Worm (Caenorhabditis elegans) whole organism, young adult: ENCODE data around the gene lmtr-2.

Experiments used
- B0261.1 ChIP-seq: sonication (generic microtip); optimal IDR thresholded peaks from 2 replicates; lab custom pipeline; 2016; ENCODE audit warnings: mild to moderate bottlenecking, missing genetic modification characterization, moderate library complexity, missing compliant biosample characterization
- C06A6.2 ChIP-seq: fragments of 200-800 bp; sonication (Bioruptor generic); conservative IDR thresholded peaks from 2 replicates; pipeline ENCODE4 v1.3.6; 2022; ENCODE audit warnings: missing genetic modification characterization, missing compliant biosample characterization
- F22D6.2 ChIP-seq: sonication (generic microtip); optimal IDR thresholded peaks from 2 replicates; lab custom pipeline; 2016; ENCODE audit warnings: mild to moderate bottlenecking, missing genetic modification characterization, missing compliant biosample characterization
- F33H1.4 ChIP-seq: fragments of 200-800 bp; sonication (Bioruptor generic); IDR thresholded peaks from 2 replicates; pipeline ENCODE4 v1.3.6; 2022; ENCODE audit warnings: missing genetic modification reagents, missing genetic modification characterization, missing compliant biosample characterization
- F57A8.1 ChIP-seq: fragments of 200-800 bp; sonication (Bioruptor generic); optimal IDR thresholded peaks from 2 replicates; lab custom pipeline; 2018; ENCODE audit warnings: mild to moderate bottlenecking, missing genetic modification characterization, moderate library complexity, missing compliant biosample characterization
- Y56A3A.18 ChIP-seq: fragments of 200-800 bp; sonication (Bioruptor generic); IDR thresholded peaks from 2 replicates; pipeline ENCODE4 v1.3.6; 2022; ENCODE audit warnings: missing genetic modification reagents, missing genetic modification characterization, missing compliant biosample characterization
- Y79H2A.3 ChIP-seq: fragments of 200-800 bp; sonication (Bioruptor generic); conservative IDR thresholded peaks from 2 replicates; pipeline ENCODE4 v1.3.6; 2022; ENCODE audit warnings: missing genetic modification reagents, missing genetic modification characterization, missing compliant biosample characterization
- ZK185.1 ChIP-seq: sonication (generic microtip); optimal IDR thresholded peaks from 2 replicates; lab custom pipeline; 2016; ENCODE audit warnings: mild to moderate bottlenecking, missing genetic modification characterization, missing compliant biosample characterization; ENCODE audit not compliant: poor library complexity, severe bottlenecking
- ama-1 ChIP-seq, 3 experiments: fragments of 150-350 bp in 1 of 3; sonication (generic microtip) in 2 of 3; optimal IDR thresholded peaks; 2 replicates each; lab custom pipeline; 2014 to 2018; ENCODE audit warnings: missing biosample characterization in 2 of 3, missing genetic modification characterization in 2 of 3, missing genetic modification reagents in 2 of 3
- attf-3 ChIP-seq: fragments of 200-800 bp; sonication (Bioruptor generic); conservative IDR thresholded peaks from 2 replicates; pipeline ENCODE4 v1.3.6; 2022; ENCODE audit warnings: missing genetic modification reagents, missing genetic modification characterization, missing compliant biosample characterization
- attf-5 ChIP-seq: fragments of 200-800 bp; sonication (Bioruptor generic); optimal IDR thresholded peaks from 2 replicates; lab custom pipeline; 2018; ENCODE audit warnings: mild to moderate bottlenecking, missing genetic modification characterization, missing compliant biosample characterization
- attf-6 ChIP-seq: fragments of 200-800 bp; sonication (Bioruptor generic); IDR thresholded peaks from 2 replicates; pipeline ENCODE4 v1.3.6; 2022; ENCODE audit warnings: missing genetic modification reagents, missing genetic modification characterization, missing compliant biosample characterization
- ccch-3 ChIP-seq: fragments of 200-800 bp; sonication (Bioruptor generic); optimal IDR thresholded peaks from 2 replicates; lab custom pipeline; 2018; ENCODE audit warnings: mild to moderate bottlenecking, missing genetic modification characterization, missing compliant biosample characterization
- ceh-100 ChIP-seq: fragments of 200-800 bp; sonication (Bioruptor generic); IDR thresholded peaks from 2 replicates; pipeline ENCODE4 v1.3.6; 2022; ENCODE audit warnings: missing genetic modification reagents, missing genetic modification characterization, missing compliant biosample characterization
- ceh-27 ChIP-seq: fragments of 200-800 bp; sonication (Bioruptor generic); optimal IDR thresholded peaks from 2 replicates; lab custom pipeline; 2018; ENCODE audit warnings: mild to moderate bottlenecking, missing genetic modification characterization, moderate library complexity, missing compliant biosample characterization
- ceh-40 ChIP-seq: fragments of 200-800 bp; sonication (Bioruptor generic); IDR thresholded peaks from 2 replicates; pipeline ENCODE4 v1.3.6; 2022; ENCODE audit warnings: missing genetic modification characterization, missing compliant biosample characterization
- ceh-79 ChIP-seq: sonication (generic microtip); optimal IDR thresholded peaks from 2 replicates; lab custom pipeline; 2017; ENCODE audit warnings: mild to moderate bottlenecking, missing genetic modification characterization, missing compliant biosample characterization
- dox-1 ChIP-seq: fragments of 200-800 bp; sonication (Bioruptor generic); IDR thresholded peaks from 2 replicates; pipeline ENCODE4 v1.3.6; 2022; ENCODE audit warnings: missing genetic modification reagents, missing genetic modification characterization, missing compliant biosample characterization
- egl-44 ChIP-seq: fragments of 200-800 bp; sonication (Bioruptor generic); IDR thresholded peaks from 2 replicates; pipeline ENCODE4 v1.3.6; 2022; ENCODE audit warnings: missing genetic modification reagents, missing genetic modification characterization, missing compliant biosample characterization
- egrh-3 ChIP-seq: fragments of 200-800 bp; sonication (Bioruptor generic); IDR thresholded peaks from 2 replicates; pipeline ENCODE4 v1.3.6; 2022; ENCODE audit warnings: missing genetic modification reagents, missing genetic modification characterization, missing compliant biosample characterization
- fkh-3 ChIP-seq: sonication (generic microtip); optimal IDR thresholded peaks from 2 replicates; lab custom pipeline; 2016; ENCODE audit warnings: mild to moderate bottlenecking, missing genetic modification characterization, missing compliant biosample characterization
- gei-17 ChIP-seq: fragments of 200-800 bp; sonication (Bioruptor generic); optimal IDR thresholded peaks from 2 replicates; lab custom pipeline; 2018; ENCODE audit warnings: mild to moderate bottlenecking, missing genetic modification characterization, missing compliant biosample characterization
- him-1 ChIP-seq: sonication (generic microtip); optimal IDR thresholded peaks from 2 replicates; lab custom pipeline; 2016; ENCODE audit warnings: missing genotype, missing genetic modification reagents, missing genetic modification characterization, missing compliant biosample characterization
- hlh-26 ChIP-seq: fragments of 200-800 bp; sonication (Bioruptor generic); conservative IDR thresholded peaks from 2 replicates; pipeline ENCODE4 v1.3.6; 2022; ENCODE audit warnings: missing genetic modification reagents, missing genetic modification characterization, missing compliant biosample characterization
- hsf-1 ChIP-seq: fragments of 200-800 bp; sonication (Bioruptor generic); IDR thresholded peaks from 2 replicates; pipeline ENCODE4 v1.3.6; 2022; ENCODE audit warnings: missing genetic modification reagents, missing genetic modification characterization, missing compliant biosample characterization
- lin-35 ChIP-seq, 3 experiments: fragments of 150-350 bp in 2 of 3; sonication (generic microtip) in 1 of 3; optimal IDR thresholded peaks; 2 replicates each; lab custom pipeline; 2014 to 2018; ENCODE audit warnings: missing biosample characterization in 3 of 3, missing genetic modification characterization in 3 of 3, missing genetic modification reagents in 3 of 3
- lin-54 ChIP-seq: fragments of 200-800 bp; sonication (Bioruptor generic); optimal IDR thresholded peaks from 2 replicates; lab custom pipeline; 2018; ENCODE audit warnings: mild to moderate bottlenecking, missing genetic modification characterization, missing compliant biosample characterization
- lsl-1 ChIP-seq: fragments of 200-800 bp; sonication (Bioruptor generic); optimal IDR thresholded peaks from 2 replicates; lab custom pipeline; 2018; ENCODE audit warnings: mild to moderate bottlenecking, missing genetic modification characterization, moderate library complexity, missing compliant biosample characterization
- madf-3 ChIP-seq: fragments of 200-800 bp; sonication (Bioruptor generic); IDR thresholded peaks from 2 replicates; pipeline ENCODE4 v1.3.6; 2022; ENCODE audit warnings: missing genetic modification reagents, missing genetic modification characterization, missing compliant biosample characterization
- madf-6 ChIP-seq: fragments of 200-800 bp; sonication (Bioruptor generic); IDR thresholded peaks from 2 replicates; pipeline ENCODE4 v1.3.6; 2022; ENCODE audit warnings: missing genetic modification reagents, missing genetic modification characterization, missing compliant biosample characterization
- mes-4 ChIP-seq: sonication (generic microtip); optimal IDR thresholded peaks from 2 replicates; lab custom pipeline; 2016; ENCODE audit warnings: missing genotype, missing genetic modification characterization, missing compliant biosample characterization
- rpc-1 ChIP-seq, 2 experiments: fragments of 150-350 bp in 1 of 2; sonication (generic microtip) in 1 of 2; optimal IDR thresholded peaks; 2 replicates each; lab custom pipeline; 2014 to 2018; ENCODE audit warnings: missing biosample characterization in 1 of 2, missing genetic modification characterization in 1 of 2, missing genetic modification reagents in 1 of 2, missing genotype in 1 of 2
- snpc-3.4 ChIP-seq: sonication (generic microtip); optimal IDR thresholded peaks from 2 replicates; lab custom pipeline; 2017; ENCODE audit warnings: missing genetic modification characterization, mild to moderate bottlenecking, missing compliant biosample characterization, antibody characterized with exemption, moderate library complexity, missing genotype, missing genetic modification reagents
- somi-1 ChIP-seq: fragments of 200-800 bp; sonication (Bioruptor generic); optimal IDR thresholded peaks from 2 replicates; lab custom pipeline; 2018; ENCODE audit warnings: mild to moderate bottlenecking, missing genetic modification characterization, missing compliant biosample characterization
- tbp1 ChIP-seq: fragments of 200-800 bp; sonication (Bioruptor generic); optimal IDR thresholded peaks from 2 replicates; lab custom pipeline; 2018; ENCODE audit warnings: mild to moderate bottlenecking, missing genetic modification characterization, missing compliant biosample characterization
- tbx-9 ChIP-seq: sonication (generic microtip); optimal IDR thresholded peaks from 2 replicates; lab custom pipeline; 2016; ENCODE audit warnings: borderline replicate concordance, missing genetic modification characterization, inconsistent platforms, missing compliant biosample characterization
- ztf-26 ChIP-seq: sonication (generic microtip); optimal IDR thresholded peaks from 2 replicates; lab custom pipeline; 2017; ENCODE audit warnings: missing genetic modification characterization, missing compliant biosample characterization
- ztf-28 ChIP-seq: fragments of 200-800 bp; sonication (Bioruptor generic); IDR thresholded peaks from 2 replicates; pipeline ENCODE4 v1.3.6; 2022; ENCODE audit warnings: missing genetic modification reagents, missing genetic modification characterization, missing compliant biosample characterization

Gene lmtr-2

ce11 chrV:8040247-8041084, 29.6 kb upstream of the lmtr-2 start:
- TF ChIP-seq lin-54 (no peak), tbx-9 (tag; lab: Kevin White, UChicago) (no peak), attf-3 (no peak), ceh-100 (GFP tag; lab: Robert Waterston, UW) (no peak), attf-5 (no peak), dox-1 (GFP tag; lab: Robert Waterston, UW) (0 out of 2 replicates have a peak, but pooled peaks have one; percentile 5), ceh-27 (no peak), egl-44 (GFP tag; lab: Robert Waterston, UW) (no peak), ceh-40 (GFP tag; lab: Robert Waterston, UW) (no peak), ama-1 (optimal IDR thresholded peaks at IDR 0.05; lab: Kevin White, UChicago) (peak; percentile 86), ama-1 (GFP tag; optimal IDR thresholded peaks at IDR 0.05; lab: Kevin White, UChicago) (no peak), tbp1 (no peak), C06A6.2 (GFP tag; lab: Robert Waterston, UW) (no peak), gei-17 (GFP tag; lab: Kevin White, UChicago) (no peak), B0261.1 (no peak), F57A8.1 (GFP tag; lab: Kevin White, UChicago) (no peak), madf-6 (GFP tag; lab: Robert Waterston, UW) (no peak), somi-1 (GFP tag; lab: Kevin White, UChicago) (peak; percentile 54), mes-4 (tag; lab: Kevin White, UChicago) (no peak), F22D6.2 (tag; lab: Kevin White, UChicago) (no peak), lsl-1 (no peak), Y79H2A.3 (no peak), ZK185.1 (tag; lab: Kevin White, UChicago) (no peak), ztf-28 (no peak), egrh-3 (GFP tag; lab: Robert Waterston, UW) (no peak), attf-6 (GFP tag; lab: Robert Waterston, UW) (no peak), him-1 (tag; lab: Kevin White, UChicago) (no peak), snpc-3.4 (tag; lab: Kevin White, UChicago) (no peak), hlh-26 (GFP tag; lab: Robert Waterston, UW) (no peak), ccch-3 (GFP tag; lab: Kevin White, UChicago) (no peak), F33H1.4 (GFP tag; lab: Robert Waterston, UW) (no peak), rpc-1 (optimal IDR thresholded peaks at IDR 0.05; lab: Kevin White, UChicago) (peak; percentile 38), rpc-1 (tag; optimal IDR thresholded peaks at IDR 0.05; lab: Kevin White, UChicago) (no peak), fkh-3 (tag; lab: Kevin White, UChicago) (no peak), hsf-1 (peak; percentile 89), lin-35 (GFP tag; optimal IDR thresholded peaks at IDR 0.05; lab: Kevin White, UChicago) (no peak), ceh-79 (tag; lab: Kevin White, UChicago) (no peak), madf-3 (GFP tag; lab: Robert Waterston, UW) (no peak)
- TF ChIP-seq, all 124 proteins: peak for 5

- TF ChIP-seq Y56A3A.18 (GFP tag; lab: Robert Waterston, UW) (0 out of 2 replicates have a peak, but pooled peaks have one; percentile 10), ztf-26 (tag; lab: Kevin White, UChicago) (no peak), hsf-1 (no peak)
These were observed 28.7 kb upstream of the lmtr-2 start for ce11 chrV:8039606-8040005.
